Worm (Caenorhabditis elegans) whole organism, L4 larva: ENCODE data around the gene Y53F4B.11.

Source experiments
- D1046.2 ChIP-seq: fragments of 200-800 bp; sonication (Bioruptor generic); IDR thresholded peaks from 2 replicates; pipeline ENCODE4 v1.3.6; 2022; ENCODE audit warnings: missing genetic modification characterization, missing compliant biosample characterization
- F10B5.3 ChIP-seq: sonication (generic microtip); optimal IDR thresholded peaks from 2 replicates; lab custom pipeline; 2016; ENCODE audit warnings: mild to moderate bottlenecking, missing genetic modification characterization, missing compliant biosample characterization
- T26A8.4 ChIP-seq: fragments of 200-800 bp; sonication (Bioruptor generic); IDR thresholded peaks from 2 replicates; pipeline ENCODE4 v1.3.6; 2022; ENCODE audit warnings: missing genetic modification characterization, missing compliant biosample characterization
- Y48G9A.11 ChIP-seq: fragments of 200-800 bp; sonication (Bioruptor generic); IDR thresholded peaks from 2 replicates; pipeline ENCODE4 v1.3.6; 2022; ENCODE audit warnings: missing genetic modification reagents, missing genetic modification characterization, missing compliant biosample characterization
- ZK337.2 ChIP-seq: fragments of 200-800 bp; sonication (Bioruptor generic); IDR thresholded peaks from 2 replicates; pipeline ENCODE4 v1.3.6; 2022; ENCODE audit warnings: missing genetic modification reagents, missing genetic modification characterization, missing compliant biosample characterization
- ZK546.5 ChIP-seq, 2 experiments: sonication (generic microtip); optimal IDR thresholded peaks; 2 replicates each; lab custom pipeline; 2017; ENCODE audit warnings: missing biosample characterization in 2 of 2, missing genetic modification characterization in 2 of 2
- aha-1 ChIP-seq: fragments of 150-350 bp; peaks from one replicate; lab custom pipeline; 2014; ENCODE audit warnings: missing biosample characterization, missing genetic modification characterization
- ama-1 ChIP-seq: fragments of 150-350 bp; optimal IDR thresholded peaks from 2 replicates; lab custom pipeline; 2014; ENCODE audit warnings: inconsistent platforms, mixed read lengths
- attf-4 ChIP-seq: sonication (generic microtip); optimal IDR thresholded peaks from 3 replicates; lab custom pipeline; 2017; ENCODE audit warnings: missing biosample characterization, missing genetic modification characterization
- ceh-44 ChIP-seq: fragments of 200-800 bp; sonication (Bioruptor generic); IDR thresholded peaks from 2 replicates; pipeline ENCODE4 v1.3.6; 2022; ENCODE audit warnings: missing genetic modification reagents, missing genetic modification characterization, missing compliant biosample characterization
- ceh-62 ChIP-seq: sonication (generic microtip); optimal IDR thresholded peaks from 2 replicates; lab custom pipeline; 2017; ENCODE audit warnings: missing biosample characterization, missing genetic modification characterization
- ceh-82 ChIP-seq: sonication (generic microtip); optimal IDR thresholded peaks from 2 replicates; lab custom pipeline; 2017; ENCODE audit warnings: missing biosample characterization, missing genetic modification characterization
- dmd-6 ChIP-seq: fragments of 200-800 bp; sonication (Bioruptor generic); IDR thresholded peaks from 2 replicates; pipeline ENCODE4 v1.3.6; 2022; ENCODE audit warnings: missing genetic modification reagents, missing genetic modification characterization, missing compliant biosample characterization
- dmd-8 ChIP-seq: fragments of 200-800 bp; sonication (Bioruptor generic); IDR thresholded peaks from 2 replicates; pipeline ENCODE4 v1.3.6; 2022; ENCODE audit warnings: missing genetic modification characterization, missing compliant biosample characterization
- dpl-1 ChIP-seq: fragments of 150-350 bp; optimal IDR thresholded peaks from 2 replicates; lab custom pipeline; 2014; ENCODE audit warnings: missing biosample characterization, missing genetic modification reagents, missing genetic modification characterization
- dve-1 ChIP-seq: sonication (generic microtip); optimal IDR thresholded peaks from 2 replicates; lab custom pipeline; 2017; ENCODE audit warnings: antibody characterized with exemption, mild to moderate bottlenecking, missing genetic modification characterization, missing compliant biosample characterization; ENCODE audit not compliant: insufficient read depth
- egl-27 ChIP-seq: sonication (generic microtip); optimal IDR thresholded peaks from 3 replicates; lab custom pipeline; 2017; ENCODE audit warnings: missing biosample characterization, missing genetic modification reagents, missing genetic modification characterization
- lin-1 ChIP-seq: fragments of 200-800 bp; sonication (Bioruptor generic); IDR thresholded peaks from 2 replicates; pipeline ENCODE4 v1.3.6; 2022; ENCODE audit warnings: missing genetic modification reagents, missing genetic modification characterization, missing compliant biosample characterization
- lin-13 ChIP-seq: fragments of 150-350 bp; optimal IDR thresholded peaks from 2 replicates; lab custom pipeline; 2014; ENCODE audit warnings: missing biosample characterization, missing genetic modification reagents, missing genetic modification characterization
- lin-15B ChIP-seq: fragments of 150-350 bp; sonication (generic microtip); optimal IDR thresholded peaks from 3 replicates; lab custom pipeline; 2014; ENCODE audit warnings: missing biosample characterization, missing genetic modification characterization
- lin-39 ChIP-seq: fragments of 150-350 bp; optimal IDR thresholded peaks from 2 replicates; lab custom pipeline; 2014; ENCODE audit warnings: missing biosample characterization, missing genetic modification reagents, missing genetic modification characterization
- lir-3 ChIP-seq: sonication (generic microtip); optimal IDR thresholded peaks from 2 replicates; lab custom pipeline; 2016; ENCODE audit warnings: mild to moderate bottlenecking, missing genetic modification characterization, missing compliant biosample characterization
- mdt-29 ChIP-seq: fragments of 200-800 bp; sonication (Bioruptor generic); IDR thresholded peaks from 2 replicates; pipeline ENCODE4 v1.3.6; 2022; ENCODE audit warnings: missing genetic modification reagents, missing genetic modification characterization, missing compliant biosample characterization
- mep-1 ChIP-seq: fragments of 150-350 bp; sonication (generic microtip); optimal IDR thresholded peaks from 3 replicates; lab custom pipeline; 2014; ENCODE audit warnings: missing biosample characterization, missing genetic modification characterization
- mxl-2 ChIP-seq: fragments of 200-800 bp; sonication (Bioruptor generic); conservative IDR thresholded peaks from 2 replicates; pipeline ENCODE4 v1.3.6; 2022; ENCODE audit warnings: missing genetic modification reagents, missing genetic modification characterization, missing compliant biosample characterization
- nhr-10 ChIP-seq: fragments of 150-350 bp; optimal IDR thresholded peaks from 2 replicates; lab custom pipeline; 2014; ENCODE audit warnings: missing biosample characterization, missing genetic modification characterization
- nhr-102 ChIP-seq: sonication (generic microtip); optimal IDR thresholded peaks from 2 replicates; lab custom pipeline; 2016; ENCODE audit warnings: mild to moderate bottlenecking, missing genetic modification characterization, moderate library complexity, missing compliant biosample characterization
- nhr-111 ChIP-seq: fragments of 200-800 bp; sonication (Bioruptor generic); optimal IDR thresholded peaks from 2 replicates; lab custom pipeline; 2018; ENCODE audit warnings: mild to moderate bottlenecking, missing genetic modification characterization, missing compliant biosample characterization
- nhr-42 ChIP-seq: fragments of 200-800 bp; sonication (Bioruptor generic); IDR thresholded peaks from 2 replicates; pipeline ENCODE4 v1.3.6; 2022; ENCODE audit warnings: missing genetic modification characterization, missing compliant biosample characterization
- nhr-77 ChIP-seq: fragments of 150-350 bp; optimal IDR thresholded peaks from 2 replicates; lab custom pipeline; 2014; ENCODE audit warnings: missing biosample characterization, missing genetic modification characterization
- set-16 ChIP-seq: fragments of 200-800 bp; sonication (Bioruptor generic); IDR thresholded peaks from 2 replicates; pipeline ENCODE4 v1.3.6; 2022; ENCODE audit warnings: missing genetic modification reagents, missing genetic modification characterization, missing compliant biosample characterization
- snpc-1.2 ChIP-seq: fragments of 200-800 bp; sonication (Bioruptor generic); IDR thresholded peaks from 2 replicates; pipeline ENCODE4 v1.3.6; 2022; ENCODE audit warnings: missing genetic modification reagents, missing genetic modification characterization, missing compliant biosample characterization
- snpc-4 ChIP-seq: fragments of 150-350 bp; optimal IDR thresholded peaks from 2 replicates; lab custom pipeline; 2014; ENCODE audit warnings: missing biosample characterization, missing genetic modification characterization
- spr-1 ChIP-seq: sonication (generic microtip); optimal IDR thresholded peaks from 2 replicates; lab custom pipeline; 2016; ENCODE audit warnings: mild to moderate bottlenecking, missing genetic modification characterization, missing compliant biosample characterization
- tag-97 ChIP-seq: fragments of 200-800 bp; sonication (Bioruptor generic); IDR thresholded peaks from 2 replicates; pipeline ENCODE4 v1.3.6; 2022; ENCODE audit warnings: missing genetic modification characterization, missing compliant biosample characterization
- unc-39 ChIP-seq: sonication (generic microtip); optimal IDR thresholded peaks from 2 replicates; lab custom pipeline; 2017; ENCODE audit warnings: missing biosample characterization, missing genetic modification characterization
- unc-62 ChIP-seq, 3 experiments: fragments of 150-350 bp in 1 of 3; sonication (generic microtip); optimal IDR thresholded peaks in 2 of 3; peaks in 1 of 3; 1 replicate in 1 of 3; 2 replicates in 2 of 3; lab custom pipeline; 2014 to 2017; ENCODE audit warnings: missing biosample characterization in 3 of 3, missing genetic modification characterization in 3 of 3, missing genetic modification reagents in 3 of 3, missing genotype in 1 of 3
- vab-7 ChIP-seq: fragments of 200-800 bp; sonication (Bioruptor generic); IDR thresholded peaks from 2 replicates; pipeline ENCODE4 v1.3.6; 2022; ENCODE audit warnings: missing genetic modification reagents, missing genetic modification characterization, missing compliant biosample characterization
- zip-2 ChIP-seq: fragments of 150-350 bp; optimal IDR thresholded peaks from 2 replicates; lab custom pipeline; 2014; ENCODE audit warnings: missing biosample characterization, missing genetic modification characterization
- ztf-7 ChIP-seq: fragments of 150-350 bp; optimal IDR thresholded peaks from 2 replicates; lab custom pipeline; 2014; ENCODE audit warnings: missing biosample characterization, missing genetic modification characterization

The Y53F4B.11 gene

ce11 chrII:15025599-15026164, 15.1 kb downstream of the Y53F4B.11 start, which contains the start of gene cmtr-1 (continued):
- TF ChIP-seq dmd-8 (peak; percentile 66; the same call in 1 of the 2 replicates), snpc-4 (tag; lab: Kevin White, UChicago) (peak; percentile 100), F10B5.3 (peak; percentile 91), lin-39 (no peak), ztf-7 (tag; lab: Kevin White, UChicago) (peak; percentile 93)

ce11 chrII:15026389-15026788, 15.8 kb downstream of the Y53F4B.11 start:
- TF ChIP-seq nhr-42 (GFP tag; lab: Robert Waterston, UW) (0 out of 2 replicates have a peak, but pooled peaks have one; percentile 54), ceh-62 (tag; lab: Kevin White, UChicago) (no peak), set-16 (GFP tag; lab: Robert Waterston, UW) (peak; percentile 87), mxl-2 (GFP tag; lab: Robert Waterston, UW) (no peak)

- TF ChIP-seq Y48G9A.11 (no peak), nhr-42 (GFP tag; lab: Robert Waterston, UW) (0 out of 2 replicates have a peak, but pooled peaks have one; percentile 7), zip-2 (peak; percentile 81)
These were observed 27.2 kb downstream of the Y53F4B.11 start, which contains the start of gene Y53F4B.14 for ce11 chrII:15037782-15038181. Gene Y53F4B.14, plus strand, starts transcription at chrII:15037991.

ce11 chrII:15039104-15039503, 28.6 kb downstream of the Y53F4B.11 start, which contains the start of gene trip-4:
Gene trip-4, plus strand, starts transcription at chrII:15039404.
- TF ChIP-seq ceh-44 (GFP tag; lab: Robert Waterston, UW) (no peak), vab-7 (GFP tag; lab: Robert Waterston, UW) (no peak), nhr-111 (GFP tag; lab: Kevin White, UChicago) (no peak), lin-13 (GFP tag; lab: Kevin White, UChicago) (no peak), lin-1 (no peak), ama-1 (no peak), T26A8.4 (GFP tag; lab: Robert Waterston, UW) (no peak), ceh-82 (tag; lab: Kevin White, UChicago) (no peak), attf-4 (tag; lab: Kevin White, UChicago) (no peak), egl-27 (no peak), D1046.2 (no peak), ZK546.5 (tag; optimal IDR thresholded peaks at IDR 0.05; lab: Kevin White, UChicago) (no peak), dve-1 (no peak)
- TF ChIP-seq, all 104 proteins: peak for 0

- TF ChIP-seq mdt-29 (no peak), aha-1 (tag; lab: Kevin White, UChicago) (no peak), tag-97 (GFP tag; lab: Robert Waterston, UW) (no peak), spr-1 (tag; lab: Kevin White, UChicago) (no peak), mep-1 (tag; lab: Kevin White, UChicago) (no peak), snpc-1.2 (no peak), unc-62 (GFP tag; optimal IDR thresholded peaks at IDR 0.05 in 1 of 2; lab: Kevin White, UChicago) (no peak), unc-62 (tag; optimal IDR thresholded peaks at IDR 0.05; lab: Kevin White, UChicago) (no peak), nhr-10 (no peak), egl-27 (no peak), dmd-6 (GFP tag; lab: Robert Waterston, UW) (no peak), nhr-102 (tag; lab: Kevin White, UChicago) (no peak), unc-39 (no peak), lin-15B (tag; lab: Kevin White, UChicago) (no peak), ZK337.2 (no peak), dpl-1 (GFP tag; lab: Kevin White, UChicago) (no peak), lir-3 (tag; lab: Kevin White, UChicago) (no peak), nhr-77 (no peak)
- TF ChIP-seq, all 104 proteins: peak for 0
These were observed 31.8 kb downstream of the Y53F4B.11 start for ce11 chrII:15042310-15042709.
